Fruit fly (Drosophila melanogaster) whole organism, adult: Measurements from ENCODE around the gene Csas.
A peak's percentile ranks its signal among the peaks of the same experiment; 100 is the strongest.

Source experiments
- CG11617 ChIP-seq: fragments of 200-800 bp; sonication (Bioruptor generic); optimal IDR thresholded peaks from 2 replicates; lab custom pipeline; 2017; ENCODE audit warnings: mild to moderate bottlenecking, missing biosample characterization, missing genetic modification reagents, missing genetic modification characterization
- CG12768 ChIP-seq: fragments of 200-800 bp; sonication (Bioruptor generic); optimal IDR thresholded peaks from 2 replicates; lab custom pipeline; 2017; ENCODE audit warnings: missing biosample characterization, missing genetic modification characterization, mild to moderate bottlenecking, moderate library complexity, missing genetic modification reagents
- CG14711 ChIP-seq: fragments of 200-800 bp; sonication (Bioruptor generic); optimal IDR thresholded peaks from 2 replicates; lab custom pipeline; 2018; ENCODE audit warnings: missing biosample characterization, mild to moderate bottlenecking, missing genetic modification characterization, moderate library complexity
- CG1620 ChIP-seq: fragments of 200-800 bp; sonication (Bioruptor generic); optimal IDR thresholded peaks from 2 replicates; lab custom pipeline; 2016; ENCODE audit warnings: missing biosample characterization, missing genetic modification characterization
- CG33017 ChIP-seq: fragments of 200-800 bp; sonication (Bioruptor generic); optimal IDR thresholded peaks from 2 replicates; lab custom pipeline; 2018; ENCODE audit warnings: missing biosample characterization, mild to moderate bottlenecking, missing genetic modification characterization, moderate library complexity
- CG5204 ChIP-seq: fragments of 200-800 bp; sonication (Bioruptor generic); optimal IDR thresholded peaks from 2 replicates; lab custom pipeline; 2016; ENCODE audit warnings: missing biosample characterization, missing genetic modification characterization
- CG7045 ChIP-seq: fragments of 200-800 bp; sonication (Bioruptor generic); optimal IDR thresholded peaks from 2 replicates; lab custom pipeline; 2017; ENCODE audit warnings: missing biosample characterization, mild to moderate bottlenecking, missing genetic modification characterization
- CG7101 ChIP-seq: fragments of 200-800 bp; sonication (Bioruptor generic); optimal IDR thresholded peaks from 2 replicates; lab custom pipeline; 2018; ENCODE audit warnings: missing biosample characterization, mild to moderate bottlenecking, missing genetic modification characterization, moderate library complexity
- Clk ChIP-seq: fragments of 200-800 bp; sonication (Bioruptor generic); optimal IDR thresholded peaks from 2 replicates; lab custom pipeline; 2017; ENCODE audit warnings: missing biosample characterization, missing genetic modification characterization
- Crg-1 ChIP-seq: fragments of 200-800 bp; sonication (Bioruptor generic); optimal IDR thresholded peaks from 2 replicates; lab custom pipeline; 2016; ENCODE audit warnings: missing biosample characterization, missing genetic modification characterization
- Hr96 ChIP-seq: fragments of 200-800 bp; sonication (Bioruptor generic); optimal IDR thresholded peaks from 2 replicates; lab custom pipeline; 2016; ENCODE audit warnings: missing biosample characterization, missing genetic modification characterization
- Mnt ChIP-seq: fragments of 200-800 bp; sonication (Bioruptor generic); optimal IDR thresholded peaks from 2 replicates; lab custom pipeline; 2016; ENCODE audit warnings: missing biosample characterization, mild to moderate bottlenecking, missing genetic modification characterization
- bab1 ChIP-seq: fragments of 200-800 bp; sonication (Bioruptor generic); optimal IDR thresholded peaks from 3 replicates; lab custom pipeline; 2019; ENCODE audit warnings: missing biosample characterization, mild to moderate bottlenecking, missing genetic modification characterization, moderate library complexity
- cic ChIP-seq: fragments of 200-800 bp; sonication (Bioruptor generic); optimal IDR thresholded peaks from 2 replicates; lab custom pipeline; 2017; ENCODE audit warnings: missing biosample characterization, mild to moderate bottlenecking, missing genetic modification characterization, moderate library complexity
- cnc ChIP-seq, 2 experiments: fragments of >200 bp; optimal IDR thresholded peaks; 2 replicates each; lab custom pipeline; 2017
- kay ChIP-seq: fragments of 200-800 bp; sonication (Bioruptor generic); peaks from one replicate; lab custom pipeline; 2016; ENCODE audit warnings: missing biosample characterization, missing genetic modification characterization, borderline replicate concordance
- ovo ChIP-seq: fragments of 200-800 bp; sonication (Bioruptor generic); optimal IDR thresholded peaks from 2 replicates; lab custom pipeline; 2016; ENCODE audit warnings: missing biosample characterization, missing genetic modification characterization
- pad ChIP-seq: fragments of 200-800 bp; sonication (Bioruptor generic); optimal IDR thresholded peaks from 3 replicates; lab custom pipeline; 2017; ENCODE audit warnings: missing biosample characterization, missing genetic modification characterization, mild to moderate bottlenecking, moderate library complexity, missing genetic modification reagents
- tj ChIP-seq: fragments of 200-800 bp; sonication (Bioruptor generic); optimal IDR thresholded peaks from 3 replicates; lab custom pipeline; 2017; ENCODE audit warnings: missing biosample characterization, mild to moderate bottlenecking, missing genetic modification characterization, moderate library complexity
- toe ChIP-seq: fragments of 200-800 bp; sonication (Bioruptor generic); optimal IDR thresholded peaks from 2 replicates; lab custom pipeline; 2016; ENCODE audit warnings: missing biosample characterization, missing genetic modification characterization

The Csas gene

dm6 chr3L:20004442-20004869 is 15.7 kb upstream of the Csas start:
- TF ChIP-seq cnc (optimal IDR thresholded peaks at IDR 0.05; lab: Kevin White, UChicago) (no peak), Hr96 (GFP tag; lab: Kevin White, UChicago) (no peak)

- TF ChIP-seq Hr96 (GFP tag; lab: Kevin White, UChicago) (no peak), CG12768 (GFP tag; lab: Kevin White, UChicago) (no peak), cnc (optimal IDR thresholded peaks at IDR 0.05; lab: Kevin White, UChicago) (no peak), Crg-1 (GFP tag; lab: Kevin White, UChicago) (no peak), CG5204 (GFP tag; lab: Kevin White, UChicago) (no peak), kay (GFP tag; lab: Kevin White, UChicago) (no peak), CG11617 (GFP tag; lab: Kevin White, UChicago) (no peak), pad (no peak), CG14711 (tag; lab: Kevin White, UChicago) (no peak)
Measured at dm6 chr3L:20003235-20003493, 14.4 kb upstream of the Csas start.

dm6 chr3L:20002482-20003234 is 13.9 kb upstream of the Csas start, which contains the start of gene CG7668:
Gene CG7668, plus strand, starts transcription at chr3L:20002736.
- TF ChIP-seq Crg-1 (GFP tag; lab: Kevin White, UChicago) (peak; percentile 71), CG7101 (tag; lab: Kevin White, UChicago) (peak; percentile 89), CG7045 (GFP tag; lab: Kevin White, UChicago) (peak; percentile 85), cic (GFP tag; lab: Kevin White, UChicago) (peak; percentile 63), pad (peak; percentile 66), tj (GFP tag; lab: Kevin White, UChicago) (peak; percentile 59), CG33017 (tag; lab: Kevin White, UChicago) (peak; percentile 85), CG12768 (GFP tag; lab: Kevin White, UChicago) (peak; percentile 87), CG5204 (GFP tag; lab: Kevin White, UChicago) (peak; percentile 76), cnc (optimal IDR thresholded peaks at IDR 0.05; lab: Kevin White, UChicago) (no peak), Mnt (peak; percentile 62), ovo (GFP tag; lab: Kevin White, UChicago) (peak; percentile 43), CG11617 (GFP tag; lab: Kevin White, UChicago) (peak; percentile 86), CG1620 (GFP tag; lab: Kevin White, UChicago) (peak; percentile 78), CG14711 (tag; lab: Kevin White, UChicago) (peak; percentile 82), toe (GFP tag; lab: Kevin White, UChicago) (peak; percentile 85), Hr96 (GFP tag; lab: Kevin White, UChicago) (no peak), Clk (GFP tag; lab: Kevin White, UChicago) (peak; percentile 80), bab1 (GFP tag; lab: Kevin White, UChicago) (peak; percentile 92), kay (GFP tag; lab: Kevin White, UChicago) (peak; percentile 75)

- TF ChIP-seq Mnt (peak; percentile 67), cnc (optimal IDR thresholded peaks at IDR 0.05; lab: Kevin White, UChicago) (no peak)
Measured at dm6 chr3L:20000878-20001640, 12.3 kb upstream of the Csas start.

- TF ChIP-seq cnc (optimal IDR thresholded peaks at IDR 0.05; lab: Kevin White, UChicago), result no peak
- TF ChIP-seq CG12768 (GFP tag; lab: Kevin White, UChicago), result peak; percentile 45
- TF ChIP-seq CG5204 (GFP tag; lab: Kevin White, UChicago), result peak; percentile 33
- TF ChIP-seq kay (GFP tag; lab: Kevin White, UChicago), result no peak
- no peak for TF ChIP-seq Crg-1 (GFP tag; lab: Kevin White, UChicago)
Measured at dm6 chr3L:20000081-20000736, 11.4 kb upstream of the Csas start, which contains the start of the genes Tom20 and Gabat. Gene Tom20, plus strand, starts transcription at chr3L:20000644. Gene Gabat, minus strand, starts transcription at chr3L:20000686.

dm6 chr3L:19994015-19994414 is 5.2 kb upstream of the Csas start:
- TF ChIP-seq Crg-1 (GFP tag; lab: Kevin White, UChicago) (no peak), kay (GFP tag; lab: Kevin White, UChicago) (peak; percentile 40), Mnt (no peak), CG14711 (tag; lab: Kevin White, UChicago) (peak; percentile 36)
